Worm (Caenorhabditis elegans) whole organism, L2 larva: ENCODE data around the gene C33D3.5.

ENCODE experiments used
- C34F6.9 ChIP-seq: fragments of 150-350 bp; optimal IDR thresholded peaks from 2 replicates; lab custom pipeline; 2014; ENCODE audit warnings: missing biosample characterization, missing genetic modification characterization
- blmp-1 ChIP-seq: sonication (generic microtip); optimal IDR thresholded peaks from 2 replicates; lab custom pipeline; 2017; ENCODE audit warnings: missing genetic modification characterization, mild to moderate bottlenecking, missing compliant biosample characterization, antibody characterized with exemption, moderate library complexity; ENCODE audit not compliant: insufficient read depth
- ceh-82 ChIP-seq: fragments of 150-350 bp; optimal IDR thresholded peaks from 2 replicates; lab custom pipeline; 2014; ENCODE audit warnings: missing biosample characterization, missing genetic modification characterization
- lin-11 ChIP-seq: fragments of 150-350 bp; sonication (generic microtip); optimal IDR thresholded peaks from 2 replicates; lab custom pipeline; 2014; ENCODE audit warnings: missing biosample characterization, missing genetic modification characterization, inconsistent platforms, mixed read lengths
- lin-13 ChIP-seq: fragments of 150-350 bp; optimal IDR thresholded peaks from 2 replicates; lab custom pipeline; 2014; ENCODE audit warnings: missing biosample characterization, missing genetic modification reagents, missing genetic modification characterization
- mdl-1 ChIP-seq, 2 experiments: fragments of 150-350 bp in 1 of 2; sonication (generic microtip) in 1 of 2; optimal IDR thresholded peaks; 2 replicates each; lab custom pipeline; 2017; ENCODE audit warnings: missing biosample characterization in 2 of 2, missing genetic modification characterization in 2 of 2
- nhr-11 ChIP-seq: fragments of 150-350 bp; optimal IDR thresholded peaks from 2 replicates; lab custom pipeline; 2014; ENCODE audit warnings: missing biosample characterization, missing genetic modification characterization
- snpc-4 ChIP-seq: fragments of 150-350 bp; optimal IDR thresholded peaks from 2 replicates; lab custom pipeline; 2014; ENCODE audit warnings: missing biosample characterization, missing genetic modification characterization
- unc-62 ChIP-seq: fragments of 150-350 bp; optimal IDR thresholded peaks from 2 replicates; lab custom pipeline; 2014; ENCODE audit warnings: missing biosample characterization, missing genetic modification reagents, missing genetic modification characterization
- ztf-11 ChIP-seq: sonication (generic microtip); optimal IDR thresholded peaks from 2 replicates; lab custom pipeline; 2017; ENCODE audit warnings: missing biosample characterization, missing genetic modification characterization

DNA sequence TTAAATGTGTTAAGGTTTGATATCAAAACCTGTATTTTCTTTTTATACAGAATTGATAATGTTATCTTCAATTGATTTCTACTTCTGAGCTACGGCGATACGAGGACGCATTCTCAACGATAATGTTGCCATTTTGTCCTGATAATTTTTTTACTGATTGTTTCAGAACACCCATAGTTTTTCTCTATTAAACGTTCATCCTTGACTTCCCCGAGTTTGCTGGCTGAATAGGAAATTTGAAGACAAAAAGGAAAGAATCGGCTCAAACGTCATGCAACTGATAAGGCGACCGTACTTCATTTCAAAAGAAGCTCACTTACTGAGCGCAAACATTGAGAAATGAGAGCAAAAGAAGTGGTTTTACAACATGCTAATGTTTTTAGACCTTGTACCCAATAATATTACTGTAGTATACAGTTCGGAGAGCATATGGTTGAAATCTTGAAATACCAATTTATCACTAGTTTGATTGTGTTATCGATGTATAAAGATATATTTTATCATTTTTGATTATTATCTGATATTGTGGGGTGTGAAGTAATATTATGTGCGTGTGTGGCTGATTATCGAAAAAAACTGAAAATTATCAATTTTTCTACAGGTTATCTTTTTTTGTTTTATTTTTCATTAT, 11.9 kb upstream of the C33D3.5 start:
- no peak for TF ChIP-seq unc-62
- no peak for TF ChIP-seq ceh-82 (tag; lab: Kevin White, UChicago)
- no peak for TF ChIP-seq blmp-1 (tag; lab: Kevin White, UChicago)
- TF ChIP-seq lin-13 (GFP tag; lab: Kevin White, UChicago): no peak
- TF ChIP-seq mdl-1 (tag; optimal IDR thresholded peaks at IDR 0.05; lab: Kevin White, UChicago): no peak
- no peak for TF ChIP-seq C34F6.9
- TF ChIP-seq ztf-11 (tag; lab: Kevin White, UChicago): no peak
- no peak for TF ChIP-seq nhr-11 (tag; lab: Kevin White, UChicago)
- TF ChIP-seq snpc-4 (tag; lab: Kevin White, UChicago): no peak
- no peak for TF ChIP-seq lin-11 (tag; lab: Kevin White, UChicago)
